Worm (Caenorhabditis elegans) whole organism, mixed stage, embryonic: ENCODE measurements around the gene cah-4.
A peak's percentile ranks its signal among the peaks of the same experiment; 100 is the strongest.

ENCODE experiments used
- M03D4.4 ChIP-seq: sonication (generic microtip); optimal IDR thresholded peaks from 2 replicates; lab custom pipeline; 2017; ENCODE audit warnings: mild to moderate bottlenecking, missing genetic modification characterization, missing compliant biosample characterization
- bed-3 ChIP-seq: fragments of 200-800 bp; sonication (Bioruptor generic); optimal IDR thresholded peaks from 3 replicates; lab custom pipeline; 2018; ENCODE audit warnings: mild to moderate bottlenecking, missing genetic modification characterization, moderate library complexity, missing compliant biosample characterization
- ceh-39 ChIP-seq: fragments of 150-350 bp; optimal IDR thresholded peaks from 2 replicates; lab custom pipeline; 2014; ENCODE audit warnings: missing biosample characterization, missing genetic modification characterization
- ceh-83 ChIP-seq: fragments of 200-800 bp; sonication (Bioruptor generic); optimal IDR thresholded peaks from 2 replicates; lab custom pipeline; 2018; ENCODE audit warnings: mild to moderate bottlenecking, missing genetic modification characterization, missing compliant biosample characterization
- ces-1 ChIP-seq: fragments of 150-350 bp; optimal IDR thresholded peaks from 2 replicates; lab custom pipeline; 2014; ENCODE audit warnings: missing biosample characterization, missing genetic modification reagents, missing genetic modification characterization
- cnd-1 ChIP-seq: fragments of 200-800 bp; sonication (Bioruptor generic); optimal IDR thresholded peaks from 2 replicates; lab custom pipeline; 2018; ENCODE audit warnings: mild to moderate bottlenecking, missing genetic modification characterization, missing compliant biosample characterization
- drap-1 ChIP-seq: fragments of 200-800 bp; sonication (Bioruptor generic); optimal IDR thresholded peaks from 3 replicates; lab custom pipeline; 2018; ENCODE audit warnings: mild to moderate bottlenecking, missing genetic modification characterization, missing compliant biosample characterization
- elt-3 ChIP-seq: fragments of 150-350 bp; optimal IDR thresholded peaks from 2 replicates; lab custom pipeline; 2014; ENCODE audit warnings: missing biosample characterization, missing genetic modification characterization
- flh-1 ChIP-seq: fragments of 200-800 bp; sonication (Bioruptor generic); optimal IDR thresholded peaks from 2 replicates; lab custom pipeline; 2018; ENCODE audit warnings: mild to moderate bottlenecking, missing genetic modification characterization, moderate library complexity, missing compliant biosample characterization
- ham-2 ChIP-seq: fragments of 200-800 bp; sonication (Bioruptor generic); optimal IDR thresholded peaks from 2 replicates; lab custom pipeline; 2018; ENCODE audit warnings: mild to moderate bottlenecking, missing genetic modification characterization, missing compliant biosample characterization
- lin-32 ChIP-seq: fragments of 200-800 bp; sonication (Bioruptor generic); optimal IDR thresholded peaks from 2 replicates; lab custom pipeline; 2018; ENCODE audit warnings: mild to moderate bottlenecking, missing genetic modification characterization, missing compliant biosample characterization
- mab-5 ChIP-seq: fragments of 150-350 bp; optimal IDR thresholded peaks from 2 replicates; lab custom pipeline; 2014; ENCODE audit warnings: missing biosample characterization, missing genetic modification characterization
- mep-1 ChIP-seq: fragments of 150-350 bp; optimal IDR thresholded peaks from 2 replicates; lab custom pipeline; 2017; ENCODE audit warnings: missing biosample characterization, missing genetic modification reagents, missing genetic modification characterization, inconsistent platforms
- mls-2 ChIP-seq: sonication (generic microtip); optimal IDR thresholded peaks from 2 replicates; lab custom pipeline; 2016; ENCODE audit warnings: mild to moderate bottlenecking, missing genetic modification characterization, moderate library complexity, missing compliant biosample characterization
- nhr-12 ChIP-seq: fragments of 150-350 bp; optimal IDR thresholded peaks from 2 replicates; lab custom pipeline; 2014; ENCODE audit warnings: missing biosample characterization, missing genetic modification characterization
- nhr-2 ChIP-seq: fragments of 150-350 bp; optimal IDR thresholded peaks from 2 replicates; lab custom pipeline; 2014; ENCODE audit warnings: missing biosample characterization, missing genetic modification characterization
- nhr-237 ChIP-seq: fragments of 150-350 bp; optimal IDR thresholded peaks from 2 replicates; lab custom pipeline; 2014; ENCODE audit warnings: missing biosample characterization, missing genetic modification characterization
- nhr-28 ChIP-seq: fragments of 150-350 bp; optimal IDR thresholded peaks from 2 replicates; lab custom pipeline; 2014; ENCODE audit warnings: missing biosample characterization, missing genetic modification characterization
- nhr-76 ChIP-seq: sonication (generic microtip); optimal IDR thresholded peaks from 2 replicates; lab custom pipeline; 2017; ENCODE audit warnings: missing biosample characterization, missing genetic modification characterization
- pha-4 ChIP-seq: fragments of 150-350 bp; optimal IDR thresholded peaks from 2 replicates; lab custom pipeline; 2018; ENCODE audit warnings: missing biosample characterization, missing genetic modification reagents, missing genetic modification characterization
- sem-2 ChIP-seq: fragments of 200-800 bp; sonication (Bioruptor generic); optimal IDR thresholded peaks from 2 replicates; lab custom pipeline; 2018; ENCODE audit warnings: mild to moderate bottlenecking, missing genetic modification characterization, missing compliant biosample characterization
- snpc-4 ChIP-seq: fragments of 150-350 bp; optimal IDR thresholded peaks from 2 replicates; lab custom pipeline; 2014; ENCODE audit warnings: missing biosample characterization, missing genetic modification characterization
- sptf-1 ChIP-seq: sonication (generic microtip); optimal IDR thresholded peaks from 2 replicates; lab custom pipeline; 2017; ENCODE audit warnings: mild to moderate bottlenecking, missing genetic modification characterization, moderate library complexity, missing compliant biosample characterization
- tbx-8 ChIP-seq: fragments of 200-800 bp; sonication (Bioruptor generic); optimal IDR thresholded peaks from 2 replicates; lab custom pipeline; 2018; ENCODE audit warnings: mild to moderate bottlenecking, missing genetic modification characterization, moderate library complexity, missing compliant biosample characterization
- unc-120 ChIP-seq: sonication (generic microtip); optimal IDR thresholded peaks from 2 replicates; lab custom pipeline; 2017; ENCODE audit warnings: missing genetic modification characterization, missing compliant biosample characterization; ENCODE audit not compliant: poor library complexity, severe bottlenecking
- unc-39 ChIP-seq: fragments of 150-350 bp; optimal IDR thresholded peaks from 2 replicates; lab custom pipeline; 2014; ENCODE audit warnings: missing biosample characterization, missing genetic modification characterization
- ztf-11 ChIP-seq: fragments of 150-350 bp; optimal IDR thresholded peaks from 2 replicates; lab custom pipeline; 2014; ENCODE audit warnings: missing biosample characterization, missing genetic modification characterization

Gene cah-4

ce11 chrX:13503839-13504238, 38.5 kb upstream of the cah-4 start:
- peak; percentile 15 for TF ChIP-seq mep-1 (tag; lab: Kevin White, UChicago)
- peak; percentile 23 for TF ChIP-seq cnd-1 (tag; lab: Kevin White, UChicago)
- TF ChIP-seq ceh-39 (tag; lab: Kevin White, UChicago), result no peak
- TF ChIP-seq ces-1 (GFP tag; lab: Kevin White, UChicago), result peak; percentile 56
- peak; percentile 59 for TF ChIP-seq mls-2

ce11 chrX:13505201-13505600, 37.2 kb upstream of the cah-4 start:
- TF ChIP-seq cnd-1 (tag; lab: Kevin White, UChicago) (no peak), ces-1 (GFP tag; lab: Kevin White, UChicago) (peak; percentile 73)

ce11 chrX:13506043-13506442, 36.3 kb upstream of the cah-4 start:
- TF ChIP-seq ces-1 (GFP tag; lab: Kevin White, UChicago) (peak; percentile 81), unc-39 (tag; lab: Kevin White, UChicago) (no peak)
- TF ChIP-seq, all 35 proteins: peak for 1

- TF ChIP-seq nhr-2 (tag; lab: Kevin White, UChicago) (no peak), unc-120 (tag; lab: Kevin White, UChicago) (no peak), nhr-12 (tag; lab: Kevin White, UChicago) (no peak), ham-2 (no peak), snpc-4 (tag; lab: Kevin White, UChicago) (no peak), sem-2 (GFP tag; lab: Kevin White, UChicago) (no peak), unc-39 (tag; lab: Kevin White, UChicago) (no peak), nhr-28 (no peak), cnd-1 (tag; lab: Kevin White, UChicago) (no peak), sptf-1 (tag; lab: Kevin White, UChicago) (no peak)
Measured at ce11 chrX:13506493-13506892, 35.9 kb upstream of the cah-4 start.

ce11 chrX:13507233-13507632, 35.1 kb upstream of the cah-4 start, which contains the start of gene H06A10.1:
Gene H06A10.1, plus strand, starts transcription at chrX:13507533.
- no peak for TF ChIP-seq snpc-4 (tag; lab: Kevin White, UChicago)
- no peak for TF ChIP-seq lin-32
- no peak for TF ChIP-seq pha-4 (tag; lab: Kevin White, UChicago)
- no peak for TF ChIP-seq nhr-12 (tag; lab: Kevin White, UChicago)
- TF ChIP-seq mab-5 (tag; lab: Kevin White, UChicago), result no peak
- no peak for TF ChIP-seq drap-1
- TF ChIP-seq flh-1 (GFP tag; lab: Kevin White, UChicago), result no peak
- TF ChIP-seq nhr-237 (tag; lab: Kevin White, UChicago), result no peak

ce11 chrX:13510234-13510837, 32.0 kb upstream of the cah-4 start:
- TF ChIP-seq unc-39 (tag; lab: Kevin White, UChicago) (no peak), tbx-8 (no peak), ces-1 (GFP tag; lab: Kevin White, UChicago) (no peak), unc-120 (tag; lab: Kevin White, UChicago) (no peak), nhr-76 (no peak), drap-1 (no peak), bed-3 (no peak), ceh-83 (GFP tag; lab: Kevin White, UChicago) (no peak), cnd-1 (tag; lab: Kevin White, UChicago) (no peak), ceh-39 (tag; lab: Kevin White, UChicago) (no peak), nhr-2 (tag; lab: Kevin White, UChicago) (no peak), ham-2 (no peak), snpc-4 (tag; lab: Kevin White, UChicago) (no peak), elt-3 (tag; lab: Kevin White, UChicago) (no peak), nhr-28 (no peak), ztf-11 (tag; lab: Kevin White, UChicago) (no peak), nhr-12 (tag; lab: Kevin White, UChicago) (no peak)

ce11 chrX:13510997-13511396, 31.4 kb upstream of the cah-4 start, which contains the start of gene col-185:
Gene col-185, minus strand, starts transcription at chrX:13511097.
- TF ChIP-seq bed-3 (no peak), ces-1 (GFP tag; lab: Kevin White, UChicago) (no peak), M03D4.4 (tag; lab: Kevin White, UChicago) (no peak), ceh-83 (GFP tag; lab: Kevin White, UChicago) (no peak), pha-4 (tag; lab: Kevin White, UChicago) (no peak), nhr-12 (tag; lab: Kevin White, UChicago) (no peak), flh-1 (GFP tag; lab: Kevin White, UChicago) (no peak)
